Fruit fly (Drosophila melanogaster): ENCODE results near the gene CG34382.

The CG34382 gene

DNA sequence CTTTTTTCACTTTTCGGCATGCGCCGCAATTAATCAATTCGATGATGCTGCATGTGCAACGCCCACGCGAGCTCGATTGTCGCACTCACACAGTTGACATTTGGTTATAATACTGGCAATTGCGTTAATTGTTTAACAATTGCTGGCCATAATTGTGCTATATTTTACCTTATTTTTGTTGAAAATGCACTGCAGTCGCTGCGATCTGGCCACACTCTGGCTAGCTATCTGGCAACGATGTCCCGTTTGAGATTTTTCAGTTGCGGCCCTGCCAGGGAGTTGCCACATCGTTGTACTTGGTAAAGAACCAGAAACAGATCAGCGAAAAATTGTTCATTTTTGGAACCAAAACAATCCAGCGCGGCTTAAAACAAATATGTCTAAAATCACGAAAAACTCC is 19.6 kb downstream of the CG34382 start, which contains the start of the genes CG6707 and CG46387 (continued):
- TF ChIP-seq Neu2 (GFP tag; optimal IDR thresholded peaks at IDR 0.05; ENCODE audit: borderline replicate concordance) (no peak), ac (GFP tag; optimal IDR thresholded peaks at IDR 0.05) (no peak), bigmax (GFP tag; optimal IDR thresholded peaks at IDR 0.05) (no peak), Hsf (GFP tag; optimal IDR thresholded peaks at IDR 0.05) (peak; percentile 12), tap (tag; optimal IDR thresholded peaks at IDR 0.05) (no peak), dysf (GFP tag; IDR thresholded peaks at IDR 0.05) (no peak), Antp (GFP tag; optimal IDR thresholded peaks at IDR 0.05) (no peak), CG4820 (GFP tag; optimal IDR thresholded peaks at IDR 0.05) (no peak), CG4404 (GFP tag; IDR thresholded peaks at IDR 0.05) (no peak), mirr (GFP tag; optimal IDR thresholded peaks at IDR 0.05) (no peak), CG7963 (GFP tag; IDR thresholded peaks at IDR 0.05; ENCODE audit: partially characterized antibody) (no peak), nmo (GFP tag; optimal IDR thresholded peaks at IDR 0.05) (peak; percentile 32), CG16863 (GFP tag; optimal IDR thresholded peaks at IDR 0.05) (no peak), CG34422 (GFP tag; IDR thresholded peaks at IDR 0.05) (peak; percentile 65; the same call in 1 of the 3 replicates), psq (GFP tag; optimal IDR thresholded peaks at IDR 0.05) (no peak), Fer2 (tag; optimal IDR thresholded peaks at IDR 0.05) (no peak), MTF-1 (GFP tag; optimal IDR thresholded peaks at IDR 0.05; ENCODE audit: borderline replicate concordance) (no peak), chn (GFP tag; optimal IDR thresholded peaks at IDR 0.05) (no peak), CoRest (tag; optimal IDR thresholded peaks at IDR 0.05) (peak; percentile 26), sug (tag; optimal IDR thresholded peaks at IDR 0.05) (peak; percentile 28), phol (tag; optimal IDR thresholded peaks at IDR 0.05) (peak; percentile 47), Rfx (GFP tag; IDR thresholded peaks at IDR 0.05) (peak; percentile 44), D19B (GFP tag; optimal IDR thresholded peaks at IDR 0.05) (no peak), CG12155 (GFP tag; optimal IDR thresholded peaks at IDR 0.05) (peak; percentile 10), sisA (GFP tag; IDR thresholded peaks at IDR 0.05) (no peak), crc (GFP tag; optimal IDR thresholded peaks at IDR 0.05) (no peak), Ptx1 (GFP tag; IDR thresholded peaks at IDR 0.05) (peak; percentile 35; the same call in 1 of the 2 replicates), Vsx1 (GFP tag; optimal IDR thresholded peaks at IDR 0.05) (no peak), HLH54F (GFP tag; optimal IDR thresholded peaks at IDR 0.05) (no peak), CG3726 (GFP tag; IDR thresholded peaks at IDR 0.05) (no peak), Dfd (GFP tag; optimal IDR thresholded peaks at IDR 0.05) (no peak), cg (GFP tag; optimal IDR thresholded peaks at IDR 0.05) (no peak), CG7987 (GFP tag; optimal IDR thresholded peaks at IDR 0.05) (peak; percentile 6), Eip74EF (GFP tag; optimal IDR thresholded peaks at IDR 0.05) (no peak), fu2 (GFP tag; optimal IDR thresholded peaks at IDR 0.05) (no peak), CG10565 (GFP tag; optimal IDR thresholded peaks at IDR 0.05) (no peak), CG4707 (GFP tag; optimal IDR thresholded peaks at IDR 0.05) (no peak), CG10267 (tag; optimal IDR thresholded peaks at IDR 0.05) (no peak), shn (GFP tag; optimal IDR thresholded peaks at IDR 0.05) (peak; percentile 43), dmrt11E (tag; optimal IDR thresholded peaks at IDR 0.05) (no peak), sob (GFP tag; IDR thresholded peaks at IDR 0.05) (peak; percentile 38; the same call in 1 of the 2 replicates), Sox100B (GFP tag; optimal IDR thresholded peaks at IDR 0.05) (no peak), Ets65A (GFP tag) (no peak), Ada2b (GFP tag; IDR thresholded peaks at IDR 0.05) (no peak), ato (GFP tag; IDR thresholded peaks at IDR 0.05; ENCODE audit: partially characterized antibody) (no peak), jigr1 (GFP tag; IDR thresholded peaks at IDR 0.05) (no peak), nerfin-2 (GFP tag; IDR thresholded peaks at IDR 0.05; ENCODE audit: partially characterized antibody) (no peak), YL-1 (GFP tag; optimal IDR thresholded peaks at IDR 0.05) (peak; percentile 58), ken (GFP tag; IDR thresholded peaks at IDR 0.05) (no peak), hkb (optimal IDR thresholded peaks at IDR 0.05) (peak; percentile 53), hkb (GFP tag; IDR thresholded peaks at IDR 0.05) (no peak), CG3847 (GFP tag; IDR thresholded peaks at IDR 0.05) (peak; percentile 85)
